Worm (Caenorhabditis elegans) whole organism, L4 larva: ENCODE data around the gene C06E4.8.

Experiments
- F10B5.3 ChIP-seq: sonication (generic microtip); optimal IDR thresholded peaks from 2 replicates; lab custom pipeline; 2016; ENCODE audit warnings: mild to moderate bottlenecking, missing genetic modification characterization, missing compliant biosample characterization
- F44E2.7 ChIP-seq: fragments of 200-800 bp; sonication (Bioruptor generic); IDR thresholded peaks from 2 replicates; pipeline ENCODE4 v2.1.2; 2022; ENCODE audit warnings: missing genetic modification characterization, missing compliant biosample characterization
- Y5F2A.4 ChIP-seq: fragments of 200-800 bp; sonication (Bioruptor generic); optimal IDR thresholded peaks from 2 replicates; lab custom pipeline; 2018; ENCODE audit warnings: mild to moderate bottlenecking, missing genetic modification characterization, missing compliant biosample characterization
- Y75B8A.6 ChIP-seq: fragments of 200-800 bp; sonication (Bioruptor generic); IDR thresholded peaks from 2 replicates; pipeline ENCODE4 v1.3.6; 2022; ENCODE audit warnings: missing genetic modification reagents, missing genetic modification characterization, missing compliant biosample characterization
- aha-1 ChIP-seq: fragments of 150-350 bp; peaks from one replicate; lab custom pipeline; 2014; ENCODE audit warnings: missing biosample characterization, missing genetic modification characterization
- ama-1 ChIP-seq: fragments of 150-350 bp; optimal IDR thresholded peaks from 2 replicates; lab custom pipeline; 2014; ENCODE audit warnings: inconsistent platforms, mixed read lengths
- ceh-20 ChIP-seq: fragments of 200-800 bp; sonication (Bioruptor generic); IDR thresholded peaks from 2 replicates; pipeline ENCODE4 v1.3.6; 2022; ENCODE audit warnings: missing genetic modification reagents, missing genetic modification characterization, missing compliant biosample characterization
- ceh-28 ChIP-seq: fragments of 150-350 bp; optimal IDR thresholded peaks from 2 replicates; lab custom pipeline; 2014; ENCODE audit warnings: missing biosample characterization, missing genetic modification reagents, missing genetic modification characterization
- ceh-44 ChIP-seq: fragments of 200-800 bp; sonication (Bioruptor generic); IDR thresholded peaks from 2 replicates; pipeline ENCODE4 v1.3.6; 2022; ENCODE audit warnings: missing genetic modification reagents, missing genetic modification characterization, missing compliant biosample characterization
- ceh-82 ChIP-seq: sonication (generic microtip); optimal IDR thresholded peaks from 2 replicates; lab custom pipeline; 2017; ENCODE audit warnings: missing biosample characterization, missing genetic modification characterization
- daf-12 ChIP-seq: fragments of 150-350 bp; optimal IDR thresholded peaks from 2 replicates; lab custom pipeline; 2014; ENCODE audit warnings: missing biosample characterization, missing genetic modification reagents, missing genetic modification characterization
- daf-16 ChIP-seq, 3 experiments: sonication (generic microtip); optimal IDR thresholded peaks; 2 replicates each; lab custom pipeline; 2016 to 2017; ENCODE audit warnings: missing genetic modification characterization in 3 of 3, missing genetic modification reagents in 3 of 3, mild to moderate bottlenecking in 2 of 3, missing compliant biosample characterization in 2 of 3, missing biosample characterization in 1 of 3, moderate library complexity in 1 of 3
- dmd-6 ChIP-seq: fragments of 200-800 bp; sonication (Bioruptor generic); IDR thresholded peaks from 2 replicates; pipeline ENCODE4 v1.3.6; 2022; ENCODE audit warnings: missing genetic modification reagents, missing genetic modification characterization, missing compliant biosample characterization
- duxl-1 ChIP-seq: sonication (generic microtip); optimal IDR thresholded peaks from 2 replicates; lab custom pipeline; 2016; ENCODE audit warnings: mild to moderate bottlenecking, missing genetic modification characterization, moderate library complexity, missing compliant biosample characterization; ENCODE audit not compliant: poor library complexity
- dve-1 ChIP-seq: sonication (generic microtip); optimal IDR thresholded peaks from 2 replicates; lab custom pipeline; 2017; ENCODE audit warnings: antibody characterized with exemption, mild to moderate bottlenecking, missing genetic modification characterization, missing compliant biosample characterization; ENCODE audit not compliant: insufficient read depth
- egl-43 ChIP-seq: fragments of 200-800 bp; sonication (Bioruptor generic); IDR thresholded peaks from 2 replicates; pipeline ENCODE4 v1.3.6; 2022; ENCODE audit warnings: missing genetic modification reagents, missing genetic modification characterization, missing compliant biosample characterization
- fos-1 ChIP-seq: fragments of 150-350 bp; optimal IDR thresholded peaks from 2 replicates; lab custom pipeline; 2014; ENCODE audit warnings: missing biosample characterization, missing genetic modification characterization
- hif-1 ChIP-seq, 2 experiments: sonication (generic microtip); optimal IDR thresholded peaks; 2 replicates each; lab custom pipeline; 2016 to 2017; ENCODE audit warnings: missing compliant biosample characterization in 2 of 2, missing genetic modification characterization in 2 of 2, missing genetic modification reagents in 2 of 2, missing genotype in 2 of 2, mild to moderate bottlenecking in 1 of 2
- hlh-30 ChIP-seq: sonication (generic microtip); optimal IDR thresholded peaks from 2 replicates; lab custom pipeline; 2017; ENCODE audit warnings: antibody characterized with exemption, mild to moderate bottlenecking, missing genetic modification characterization, missing compliant biosample characterization; ENCODE audit not compliant: insufficient read depth
- lin-1 ChIP-seq: fragments of 200-800 bp; sonication (Bioruptor generic); IDR thresholded peaks from 2 replicates; pipeline ENCODE4 v1.3.6; 2022; ENCODE audit warnings: missing genetic modification reagents, missing genetic modification characterization, missing compliant biosample characterization
- lin-29 ChIP-seq: fragments of 200-800 bp; sonication (Bioruptor generic); IDR thresholded peaks from 2 replicates; pipeline ENCODE4 v1.3.6; 2022; ENCODE audit warnings: missing genetic modification reagents, missing genetic modification characterization, missing compliant biosample characterization
- lin-39 ChIP-seq: fragments of 150-350 bp; optimal IDR thresholded peaks from 2 replicates; lab custom pipeline; 2014; ENCODE audit warnings: missing biosample characterization, missing genetic modification reagents, missing genetic modification characterization
- lir-3 ChIP-seq: sonication (generic microtip); optimal IDR thresholded peaks from 2 replicates; lab custom pipeline; 2016; ENCODE audit warnings: mild to moderate bottlenecking, missing genetic modification characterization, missing compliant biosample characterization
- madf-9 ChIP-seq: fragments of 200-800 bp; sonication (Bioruptor generic); conservative IDR thresholded peaks from 2 replicates; pipeline ENCODE4 v1.3.6; 2022; ENCODE audit warnings: missing genetic modification reagents, missing genetic modification characterization, missing compliant biosample characterization
- nhr-102 ChIP-seq: sonication (generic microtip); optimal IDR thresholded peaks from 2 replicates; lab custom pipeline; 2016; ENCODE audit warnings: mild to moderate bottlenecking, missing genetic modification characterization, moderate library complexity, missing compliant biosample characterization
- nhr-28 ChIP-seq: fragments of 150-350 bp; optimal IDR thresholded peaks from 2 replicates; lab custom pipeline; 2014; ENCODE audit warnings: missing biosample characterization, missing genetic modification characterization
- nhr-42 ChIP-seq: fragments of 200-800 bp; sonication (Bioruptor generic); IDR thresholded peaks from 2 replicates; pipeline ENCODE4 v1.3.6; 2022; ENCODE audit warnings: missing genetic modification characterization, missing compliant biosample characterization
- nhr-6 ChIP-seq: fragments of 150-350 bp; optimal IDR thresholded peaks from 2 replicates; lab custom pipeline; 2014; ENCODE audit warnings: missing biosample characterization, missing genetic modification characterization
- pha-4 ChIP-seq, 2 experiments: fragments of 150-350 bp in 1 of 2; fragments of 200-800 bp in 1 of 2; sonication (Bioruptor generic) in 1 of 2; IDR thresholded peaks in 1 of 2; optimal IDR thresholded peaks in 1 of 2; 2 replicates each; pipeline versions ENCODE4 v1.3.6 to Lab custom; 2014 to 2022; ENCODE audit warnings: missing genetic modification characterization in 2 of 2, missing genetic modification reagents in 2 of 2, missing biosample characterization in 1 of 2, missing compliant biosample characterization in 1 of 2
- php-3 ChIP-seq: fragments of 200-800 bp; sonication (Bioruptor generic); IDR thresholded peaks from 2 replicates; pipeline ENCODE4 v1.3.6; 2022; ENCODE audit warnings: missing genetic modification reagents, missing genetic modification characterization, missing compliant biosample characterization
- set-16 ChIP-seq: fragments of 200-800 bp; sonication (Bioruptor generic); IDR thresholded peaks from 2 replicates; pipeline ENCODE4 v1.3.6; 2022; ENCODE audit warnings: missing genetic modification reagents, missing genetic modification characterization, missing compliant biosample characterization
- skn-1 ChIP-seq: fragments of 150-350 bp; optimal IDR thresholded peaks from 2 replicates; lab custom pipeline; 2014; ENCODE audit warnings: missing biosample characterization, missing genetic modification characterization
- snpc-1.2 ChIP-seq: fragments of 200-800 bp; sonication (Bioruptor generic); IDR thresholded peaks from 2 replicates; pipeline ENCODE4 v1.3.6; 2022; ENCODE audit warnings: missing genetic modification reagents, missing genetic modification characterization, missing compliant biosample characterization
- spr-1 ChIP-seq: sonication (generic microtip); optimal IDR thresholded peaks from 2 replicates; lab custom pipeline; 2016; ENCODE audit warnings: mild to moderate bottlenecking, missing genetic modification characterization, missing compliant biosample characterization
- tag-97 ChIP-seq: fragments of 200-800 bp; sonication (Bioruptor generic); IDR thresholded peaks from 2 replicates; pipeline ENCODE4 v1.3.6; 2022; ENCODE audit warnings: missing genetic modification characterization, missing compliant biosample characterization
- unc-130 ChIP-seq: sonication (generic microtip); optimal IDR thresholded peaks from 2 replicates; lab custom pipeline; 2016; ENCODE audit warnings: missing genetic modification reagents, missing genetic modification characterization, missing compliant biosample characterization
- unc-62 ChIP-seq, 3 experiments: fragments of 150-350 bp in 1 of 3; sonication (generic microtip); optimal IDR thresholded peaks in 2 of 3; peaks in 1 of 3; 1 replicate in 1 of 3; 2 replicates in 2 of 3; lab custom pipeline; 2014 to 2017; ENCODE audit warnings: missing biosample characterization in 3 of 3, missing genetic modification characterization in 3 of 3, missing genetic modification reagents in 3 of 3, missing genotype in 1 of 3
- zfp-2 ChIP-seq: sonication (generic microtip); optimal IDR thresholded peaks from 2 replicates; lab custom pipeline; 2016; ENCODE audit warnings: mild to moderate bottlenecking, missing genetic modification characterization, missing compliant biosample characterization
- zip-11 ChIP-seq: fragments of 200-800 bp; sonication (Bioruptor generic); IDR thresholded peaks from 2 replicates; pipeline ENCODE4 v1.3.6; 2022; ENCODE audit warnings: missing genetic modification characterization, missing compliant biosample characterization
- zip-2 ChIP-seq: fragments of 150-350 bp; optimal IDR thresholded peaks from 2 replicates; lab custom pipeline; 2014; ENCODE audit warnings: missing biosample characterization, missing genetic modification characterization
- ztf-11 ChIP-seq: fragments of 150-350 bp; optimal IDR thresholded peaks from 2 replicates; lab custom pipeline; 2014; ENCODE audit warnings: missing biosample characterization, missing genetic modification characterization
- ztf-7 ChIP-seq: fragments of 150-350 bp; optimal IDR thresholded peaks from 2 replicates; lab custom pipeline; 2014; ENCODE audit warnings: missing biosample characterization, missing genetic modification characterization

C06E4.8 gene

DNA sequence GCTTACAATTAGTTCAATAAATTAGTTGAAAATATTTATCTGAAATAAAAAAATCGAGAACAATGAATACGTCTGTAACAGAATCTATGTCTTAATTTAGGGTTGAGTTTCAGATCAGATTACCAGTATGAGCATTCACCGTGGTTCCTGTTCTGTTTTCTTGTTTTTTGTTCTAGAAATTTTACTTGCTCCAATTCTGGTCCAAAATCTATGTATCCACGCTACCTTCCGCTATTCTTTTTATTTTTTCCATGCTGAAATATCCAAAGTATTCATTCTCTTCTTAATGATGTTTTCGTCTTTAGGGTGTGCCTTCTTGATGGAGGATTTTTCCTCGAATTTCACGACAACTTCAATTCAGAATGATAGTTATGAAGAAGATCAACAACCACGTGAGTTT, 19.6 kb upstream of the C06E4.8 start, which contains the start of gene npr-27:
TSS of gene npr-27 (plus strand) at position 301 of the 400 bp plus-strand sequence.
- TF ChIP-seq fos-1 (tag; lab: Kevin White, UChicago) (no peak), daf-16 (GFP tag; optimal IDR thresholded peaks at IDR 0.05; lab: Kevin White, UChicago) (no peak), daf-16 (tag; optimal IDR thresholded peaks at IDR 0.05; lab: Kevin White, UChicago) (no peak), daf-12 (tag; lab: Kevin White, UChicago) (no peak), Y5F2A.4 (no peak), lir-3 (tag; lab: Kevin White, UChicago) (no peak), hlh-30 (tag; lab: Kevin White, UChicago) (no peak), madf-9 (GFP tag; lab: Robert Waterston, UW) (no peak), aha-1 (tag; lab: Kevin White, UChicago) (no peak), nhr-6 (tag; lab: Kevin White, UChicago) (no peak), egl-43 (GFP tag; lab: Robert Waterston, UW) (no peak), nhr-28 (tag; lab: Kevin White, UChicago) (no peak), ceh-82 (tag; lab: Kevin White, UChicago) (no peak), snpc-1.2 (GFP tag; lab: Robert Waterston, UW) (no peak)

DNA sequence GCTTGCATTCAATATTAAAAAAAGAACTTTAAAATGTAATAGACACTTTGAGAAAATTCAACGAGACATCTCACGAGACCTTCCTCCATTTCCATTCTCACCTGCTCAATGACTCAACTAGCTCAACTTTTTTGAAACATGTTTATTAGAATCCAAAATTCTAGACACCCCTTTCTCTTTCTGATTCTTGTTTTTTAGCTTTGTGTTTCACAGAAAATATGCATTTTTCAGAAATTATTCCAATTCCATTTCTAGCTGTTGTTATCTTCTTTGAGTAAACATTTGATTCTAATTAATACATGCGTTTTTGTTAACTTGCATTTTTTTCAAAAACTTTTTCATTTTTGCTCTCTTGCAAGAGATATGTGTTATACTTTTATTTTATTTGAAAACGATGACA, 15.8 kb upstream of the C06E4.8 start:
- no peak for TF ChIP-seq F10B5.3
- no peak for TF ChIP-seq zip-11 (GFP tag; lab: Robert Waterston, UW)
- TF ChIP-seq zfp-2 (tag; lab: Kevin White, UChicago) = no peak
- TF ChIP-seq ceh-20 (GFP tag; lab: Robert Waterston, UW) = no peak
- TF ChIP-seq ceh-44 (GFP tag; lab: Robert Waterston, UW) = no peak
- no peak for TF ChIP-seq duxl-1 (tag; lab: Kevin White, UChicago)
- no peak for TF ChIP-seq lin-29 (GFP tag; lab: Robert Waterston, UW)
- TF ChIP-seq zip-2 (tag; lab: Kevin White, UChicago) = no peak
- TF ChIP-seq pha-4 (GFP tag; IDR thresholded peaks at IDR 0.05; lab: Robert Waterston, UW) = no peak
- TF ChIP-seq pha-4 (tag; optimal IDR thresholded peaks at IDR 0.05; lab: Kevin White, UChicago) = no peak
- no peak for TF ChIP-seq dmd-6 (GFP tag; lab: Robert Waterston, UW)
- no peak for TF ChIP-seq Y75B8A.6 (GFP tag; lab: Robert Waterston, UW)
- no peak for TF ChIP-seq set-16 (GFP tag; lab: Robert Waterston, UW)
- no peak for TF ChIP-seq dve-1 (tag; lab: Kevin White, UChicago)
- TF ChIP-seq ztf-7 (tag; lab: Kevin White, UChicago) = no peak
- no peak for TF ChIP-seq F44E2.7
- TF ChIP-seq php-3 (GFP tag; lab: Robert Waterston, UW) = no peak
- no peak for TF ChIP-seq unc-62 (GFP tag; optimal IDR thresholded peaks at IDR 0.05 in 1 of 2; lab: Kevin White, UChicago)
- no peak for TF ChIP-seq unc-62 (tag; optimal IDR thresholded peaks at IDR 0.05; lab: Kevin White, UChicago)
- no peak for TF ChIP-seq tag-97
- no peak for TF ChIP-seq nhr-42 (GFP tag; lab: Robert Waterston, UW)
- no peak for TF ChIP-seq lin-1 (GFP tag; lab: Robert Waterston, UW)

DNA sequence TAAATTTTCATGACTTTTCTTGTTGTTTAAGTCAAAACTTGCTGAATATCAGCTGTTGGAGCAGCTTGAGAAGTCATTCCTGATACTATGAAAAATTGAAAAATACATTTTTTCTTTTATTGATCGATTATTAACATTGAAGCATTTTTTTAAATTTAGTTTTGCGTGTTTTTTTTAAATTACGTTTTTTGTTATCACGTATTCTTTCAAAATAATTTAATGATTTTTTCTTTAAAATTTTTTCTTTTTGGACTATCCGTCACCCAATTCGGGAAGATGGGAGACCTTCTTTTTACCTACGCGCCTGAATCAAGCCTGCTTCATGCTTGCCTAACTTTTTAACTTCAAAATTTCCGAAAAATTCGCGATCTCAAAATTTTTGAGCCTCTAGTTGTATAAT, 8.4 kb upstream of the C06E4.8 start, which contains the start of gene F42C5.5:
TSS of gene F42C5.5 (minus strand) at position 101 of the 400 bp plus-strand sequence.
- TF ChIP-seq snpc-1.2 (GFP tag; lab: Robert Waterston, UW) (no peak), skn-1 (tag; lab: Kevin White, UChicago) (no peak), lin-39 (no peak), unc-130 (GFP tag; lab: Kevin White, UChicago) (no peak), ama-1 (lab: Kevin White, UChicago) (no peak), hif-1 (tag; optimal IDR thresholded peaks at IDR 0.05; lab: Kevin White, UChicago) (no peak), zfp-2 (tag; lab: Kevin White, UChicago) (no peak), spr-1 (tag; lab: Kevin White, UChicago) (no peak), ceh-28 (tag; lab: Kevin White, UChicago) (no peak), unc-62 (GFP tag; optimal IDR thresholded peaks at IDR 0.05 in 1 of 2; lab: Kevin White, UChicago) (no peak), unc-62 (tag; optimal IDR thresholded peaks at IDR 0.05; lab: Kevin White, UChicago) (no peak), nhr-102 (tag; lab: Kevin White, UChicago) (no peak), ztf-11 (no peak)
